Worm (Caenorhabditis elegans): ENCODE data around the gene grl-12.

DNA sequence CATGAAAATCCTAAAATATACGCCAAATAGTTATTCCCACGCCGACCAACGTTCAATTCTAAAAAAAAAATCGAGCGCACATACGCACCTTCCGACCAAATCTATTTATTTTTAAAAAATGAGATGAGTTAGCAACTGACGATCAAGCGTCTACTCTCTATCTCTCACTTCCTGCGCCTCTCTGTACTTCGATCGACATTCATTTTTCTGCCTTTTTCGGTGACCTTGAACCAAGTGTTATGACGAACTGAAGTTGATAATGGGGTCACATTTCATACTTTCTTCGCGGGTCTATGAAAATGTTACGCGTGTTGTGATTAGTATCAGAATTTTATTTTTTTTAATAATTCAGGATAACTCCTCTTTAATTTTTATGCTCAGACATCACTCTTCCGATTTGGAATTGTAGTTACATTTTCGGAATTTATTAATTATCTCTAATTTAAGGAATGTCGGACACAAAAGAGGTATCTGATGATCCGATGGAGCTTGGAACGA is 29.4 kb downstream of the grl-12 start, which contains the start of gene smk-1:
- TF ChIP-seq ceh-36 (tag; optimal IDR thresholded peaks at IDR 0.05) (no peak), hmbx-1 (tag; optimal IDR thresholded peaks at IDR 0.05) (no peak), ama-1 (optimal IDR thresholded peaks at IDR 0.05) (no peak)
